Worm (Caenorhabditis elegans) whole organism, L2 larva: ENCODE results near the gene htp-1.

Experiments
- F13H6.1 ChIP-seq: sonication (generic microtip); optimal IDR thresholded peaks from 2 replicates; lab custom pipeline; 2016; ENCODE audit warnings: missing genetic modification characterization, missing compliant biosample characterization
- Y55F3AM.14 ChIP-seq: fragments of 200-800 bp; sonication (Bioruptor generic); optimal IDR thresholded peaks from 2 replicates; lab custom pipeline; 2018; ENCODE audit warnings: mild to moderate bottlenecking, missing genetic modification characterization, missing compliant biosample characterization
- ZK546.5 ChIP-seq: sonication (generic microtip); optimal IDR thresholded peaks from 2 replicates; lab custom pipeline; 2017; ENCODE audit warnings: missing biosample characterization, missing genetic modification characterization
- alr-1 ChIP-seq: fragments of 150-350 bp; optimal IDR thresholded peaks from 2 replicates; lab custom pipeline; 2014; ENCODE audit warnings: missing biosample characterization, missing genetic modification characterization
- ama-1 ChIP-seq: fragments of 150-350 bp; optimal IDR thresholded peaks from 2 replicates; lab custom pipeline; 2018; ENCODE audit warnings: inconsistent platforms
- blmp-1 ChIP-seq: sonication (generic microtip); optimal IDR thresholded peaks from 2 replicates; lab custom pipeline; 2017; ENCODE audit warnings: missing genetic modification characterization, mild to moderate bottlenecking, missing compliant biosample characterization, antibody characterized with exemption, moderate library complexity; ENCODE audit not compliant: insufficient read depth
- ceh-16 ChIP-seq: fragments of 150-350 bp; optimal IDR thresholded peaks from 2 replicates; lab custom pipeline; 2014; ENCODE audit warnings: missing biosample characterization, missing genetic modification characterization
- ceh-82 ChIP-seq: fragments of 150-350 bp; optimal IDR thresholded peaks from 2 replicates; lab custom pipeline; 2014; ENCODE audit warnings: missing biosample characterization, missing genetic modification characterization
- crh-2 ChIP-seq: sonication (generic microtip); optimal IDR thresholded peaks from 2 replicates; lab custom pipeline; 2017; ENCODE audit warnings: missing biosample characterization, missing genetic modification characterization
- dmd-4 ChIP-seq: sonication (generic microtip); optimal IDR thresholded peaks from 2 replicates; lab custom pipeline; 2017; ENCODE audit warnings: missing biosample characterization, missing genetic modification characterization
- elt-1 ChIP-seq: fragments of 150-350 bp; optimal IDR thresholded peaks from 2 replicates; lab custom pipeline; 2014; ENCODE audit warnings: missing biosample characterization, missing genetic modification characterization
- elt-3 ChIP-seq: sonication (generic microtip); optimal IDR thresholded peaks from 2 replicates; lab custom pipeline; 2017; ENCODE audit warnings: missing biosample characterization, missing genetic modification characterization
- fos-1 ChIP-seq: fragments of 150-350 bp; optimal IDR thresholded peaks from 2 replicates; lab custom pipeline; 2014; ENCODE audit warnings: missing biosample characterization, missing genetic modification characterization
- gmeb-1 ChIP-seq: fragments of 150-350 bp; optimal IDR thresholded peaks from 2 replicates; lab custom pipeline; 2014; ENCODE audit warnings: missing biosample characterization, missing genetic modification characterization
- lin-13 ChIP-seq: fragments of 150-350 bp; optimal IDR thresholded peaks from 2 replicates; lab custom pipeline; 2014; ENCODE audit warnings: missing biosample characterization, missing genetic modification reagents, missing genetic modification characterization
- lin-39 ChIP-seq: fragments of 150-350 bp; optimal IDR thresholded peaks from 2 replicates; lab custom pipeline; 2014; ENCODE audit warnings: missing biosample characterization, missing genetic modification reagents, missing genetic modification characterization
- lsy-2 ChIP-seq, 2 experiments: fragments of 150-350 bp in 1 of 2; sonication (generic microtip) in 1 of 2; optimal IDR thresholded peaks; 2 replicates each; lab custom pipeline; 2014 to 2017; ENCODE audit warnings: missing biosample characterization in 2 of 2, missing genetic modification characterization in 2 of 2
- mab-5 ChIP-seq: fragments of 150-350 bp; optimal IDR thresholded peaks from 2 replicates; lab custom pipeline; 2014; ENCODE audit warnings: missing biosample characterization, missing genetic modification characterization
- nhr-10 ChIP-seq: sonication (generic microtip); optimal IDR thresholded peaks from 2 replicates; lab custom pipeline; 2017; ENCODE audit warnings: missing biosample characterization, missing genetic modification characterization
- nhr-11 ChIP-seq: fragments of 150-350 bp; optimal IDR thresholded peaks from 2 replicates; lab custom pipeline; 2014; ENCODE audit warnings: missing biosample characterization, missing genetic modification characterization
- nhr-12 ChIP-seq: fragments of 150-350 bp; optimal IDR thresholded peaks from 2 replicates; lab custom pipeline; 2014; ENCODE audit warnings: missing biosample characterization, missing genetic modification characterization
- nhr-129 ChIP-seq: fragments of 150-350 bp; optimal IDR thresholded peaks from 2 replicates; lab custom pipeline; 2014; ENCODE audit warnings: missing biosample characterization, missing genetic modification characterization
- nhr-21 ChIP-seq: fragments of 150-350 bp; optimal IDR thresholded peaks from 2 replicates; lab custom pipeline; 2014; ENCODE audit warnings: missing biosample characterization, missing genetic modification characterization
- nhr-237 ChIP-seq: fragments of 150-350 bp; optimal IDR thresholded peaks from 2 replicates; lab custom pipeline; 2014; ENCODE audit warnings: missing biosample characterization, missing genetic modification characterization
- nhr-25 ChIP-seq: fragments of 150-350 bp; sonication (generic microtip); optimal IDR thresholded peaks from 3 replicates; lab custom pipeline; 2014; ENCODE audit warnings: missing biosample characterization, missing genetic modification characterization
- nhr-6 ChIP-seq: fragments of 150-350 bp; optimal IDR thresholded peaks from 2 replicates; lab custom pipeline; 2014; ENCODE audit warnings: missing biosample characterization, missing genetic modification characterization
- peb-1 ChIP-seq: fragments of 150-350 bp; optimal IDR thresholded peaks from 2 replicates; lab custom pipeline; 2014; ENCODE audit warnings: missing biosample characterization, missing genetic modification characterization
- skn-1 ChIP-seq: sonication (generic microtip); optimal IDR thresholded peaks from 2 replicates; lab custom pipeline; 2017; ENCODE audit warnings: missing biosample characterization, missing genetic modification characterization
- sma-3 ChIP-seq: sonication (generic microtip); optimal IDR thresholded peaks from 2 replicates; lab custom pipeline; 2016; ENCODE audit warnings: missing genetic modification reagents, missing genetic modification characterization, missing compliant biosample characterization
- sma-9 ChIP-seq, 2 experiments: fragments of 150-350 bp in 1 of 2; sonication (generic microtip) in 1 of 2; optimal IDR thresholded peaks; 2 replicates each; lab custom pipeline; 2014 to 2016; ENCODE audit warnings: missing genetic modification characterization in 2 of 2, mild to moderate bottlenecking in 1 of 2, missing biosample characterization in 1 of 2, missing compliant biosample characterization in 1 of 2, missing genetic modification reagents in 1 of 2, moderate library complexity in 1 of 2
- snpc-4 ChIP-seq: fragments of 150-350 bp; optimal IDR thresholded peaks from 2 replicates; lab custom pipeline; 2014; ENCODE audit warnings: missing biosample characterization, missing genetic modification characterization
- unc-55 ChIP-seq: fragments of 150-350 bp; sonication (generic microtip); optimal IDR thresholded peaks from 3 replicates; lab custom pipeline; 2014; ENCODE audit warnings: missing biosample characterization, missing genetic modification reagents, missing genetic modification characterization
- unc-62 ChIP-seq: fragments of 150-350 bp; optimal IDR thresholded peaks from 2 replicates; lab custom pipeline; 2014; ENCODE audit warnings: missing biosample characterization, missing genetic modification reagents, missing genetic modification characterization
- zag-1 ChIP-seq: fragments of 150-350 bp; optimal IDR thresholded peaks from 2 replicates; lab custom pipeline; 2014; ENCODE audit warnings: missing biosample characterization, missing genetic modification characterization
- ztf-11 ChIP-seq: sonication (generic microtip); optimal IDR thresholded peaks from 2 replicates; lab custom pipeline; 2017; ENCODE audit warnings: missing biosample characterization, missing genetic modification characterization

The htp-1 gene

DNA sequence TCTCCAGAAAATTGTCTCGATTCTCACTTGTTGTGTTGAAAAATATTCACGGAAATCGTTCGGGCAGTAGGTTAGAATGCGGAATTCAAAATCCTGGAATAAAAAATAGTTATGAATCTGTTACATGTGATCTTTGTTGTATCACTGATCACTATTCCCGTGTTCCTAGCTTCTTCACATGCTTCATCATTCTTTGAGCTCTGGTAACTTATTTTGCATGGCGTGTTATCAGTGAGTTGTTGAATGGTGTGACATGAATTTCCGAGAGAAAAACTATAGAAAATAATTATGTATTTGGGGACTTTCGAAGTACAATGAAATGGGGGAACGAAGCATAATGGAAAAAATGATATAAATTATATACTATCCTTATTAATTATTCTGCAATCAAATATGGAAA lies 2.2 kb upstream of the htp-1 start:
- TF ChIP-seq sma-9 (GFP tag; optimal IDR thresholded peaks at IDR 0.05; lab: Kevin White, UChicago), result peak; percentile 16
- no peak for TF ChIP-seq sma-9 (tag; optimal IDR thresholded peaks at IDR 0.05; lab: Kevin White, UChicago)
- TF ChIP-seq alr-1, result no peak
- TF ChIP-seq gmeb-1, result peak; percentile 40
- no peak for TF ChIP-seq mab-5 (tag; lab: Kevin White, UChicago)
- TF ChIP-seq ztf-11 (tag; lab: Kevin White, UChicago), result no peak
- TF ChIP-seq nhr-11 (tag; lab: Kevin White, UChicago), result no peak
- peak; percentile 19 for TF ChIP-seq fos-1 (tag; lab: Kevin White, UChicago)
- TF ChIP-seq zag-1 (tag; lab: Kevin White, UChicago), result no peak

- TF ChIP-seq peb-1 (tag; lab: Kevin White, UChicago), result no peak
- no peak for TF ChIP-seq nhr-12 (tag; lab: Kevin White, UChicago)
- no peak for TF ChIP-seq unc-62
- TF ChIP-seq zag-1 (tag; lab: Kevin White, UChicago), result no peak
- peak; percentile 13 for TF ChIP-seq nhr-25 (tag; lab: Kevin White, UChicago)
- no peak for TF ChIP-seq Y55F3AM.14 (GFP tag; lab: Kevin White, UChicago)
These were observed 1.4 kb downstream of the htp-1 start for ce11 chrIV:5389951-5390350.

DNA sequence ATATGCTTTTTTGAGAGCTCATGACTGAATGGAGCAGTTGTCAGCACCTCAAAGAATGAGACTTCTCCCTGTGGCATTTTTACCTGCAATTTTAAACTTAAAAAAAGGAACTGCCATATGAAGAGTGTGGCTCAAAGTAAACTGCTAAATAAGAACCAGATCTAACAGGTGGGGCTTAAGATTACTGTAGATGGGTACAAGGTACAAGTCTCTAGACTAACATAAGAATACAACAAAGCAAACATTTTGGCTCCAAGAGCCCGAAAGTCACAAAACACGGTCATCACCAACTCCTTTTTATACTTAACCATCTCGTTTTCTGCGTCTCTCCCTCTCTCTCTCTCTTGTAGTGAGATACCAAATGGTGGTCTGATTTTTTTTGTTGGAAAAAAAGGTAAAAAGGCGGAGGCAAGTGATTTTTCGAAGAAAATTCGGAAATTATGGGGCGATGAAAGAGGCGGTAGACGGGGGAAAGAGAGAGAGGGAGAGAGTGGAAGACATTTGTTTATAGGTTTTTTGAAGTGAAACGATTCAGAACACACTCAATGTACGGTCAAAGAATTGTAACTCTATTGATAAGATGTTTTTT lies 2.8 kb downstream of the htp-1 start, which contains the start of gene elo-6:
Gene elo-6 (minus strand): TSS at position 83 of the 589 bp plus-strand sequence.
- peak; percentile 29 for TF ChIP-seq crh-2
- TF ChIP-seq elt-1 (tag; lab: Kevin White, UChicago), result no peak
- TF ChIP-seq zag-1 (tag; lab: Kevin White, UChicago), result no peak
- no peak for TF ChIP-seq unc-62
- peak; percentile 57 for TF ChIP-seq fos-1 (tag; lab: Kevin White, UChicago)
- no peak for TF ChIP-seq ceh-16 (tag; lab: Kevin White, UChicago)
- no peak for TF ChIP-seq nhr-6 (tag; lab: Kevin White, UChicago)
- no peak for TF ChIP-seq nhr-11 (tag; lab: Kevin White, UChicago)
- TF ChIP-seq unc-55 (GFP tag; lab: Kevin White, UChicago), result no peak
- TF ChIP-seq ama-1, result peak; percentile 35
- no peak for TF ChIP-seq nhr-21
- TF ChIP-seq sma-3, result peak; percentile 7
- no peak for TF ChIP-seq lin-39
- no peak for TF ChIP-seq ceh-82 (tag; lab: Kevin White, UChicago)
- TF ChIP-seq lin-13 (GFP tag; lab: Kevin White, UChicago), result peak; percentile 1
- TF ChIP-seq dmd-4 (tag; lab: Kevin White, UChicago), result no peak
- peak; percentile 31 for TF ChIP-seq F13H6.1
- no peak for TF ChIP-seq lsy-2 (tag; optimal IDR thresholded peaks at IDR 0.05; lab: Kevin White, UChicago)
- TF ChIP-seq snpc-4 (tag; lab: Kevin White, UChicago), result no peak
- TF ChIP-seq nhr-129 (tag; lab: Kevin White, UChicago), result peak; percentile 54
- no peak for TF ChIP-seq skn-1 (tag; lab: Kevin White, UChicago)
- no peak for TF ChIP-seq gmeb-1
- no peak for TF ChIP-seq nhr-25 (tag; lab: Kevin White, UChicago)
- TF ChIP-seq, all 48 proteins: peak for 7

DNA sequence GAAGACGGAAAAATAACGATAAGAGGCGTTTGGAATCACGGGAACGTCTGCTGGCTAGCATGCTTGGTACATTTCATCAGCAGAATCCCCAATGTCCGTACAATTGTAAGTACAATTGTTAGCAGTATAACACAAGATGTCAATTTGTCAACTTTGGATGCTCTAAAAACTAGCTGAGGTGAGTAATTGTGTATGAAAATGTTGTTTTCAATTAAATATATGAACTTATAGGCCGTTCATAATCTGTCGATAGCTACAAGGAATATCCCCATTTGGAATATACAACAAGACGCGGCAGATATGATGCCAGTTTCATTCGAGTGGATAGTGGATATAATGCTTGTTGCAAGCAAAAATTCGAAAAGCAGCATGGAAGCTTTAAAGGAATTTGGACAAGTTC lies 6.3 kb downstream of the htp-1 start, which contains the start of gene F41H10.12:
Gene F41H10.12 (plus strand): TSS at position 301 of the 400 bp plus-strand sequence.
- no peak for TF ChIP-seq blmp-1 (tag; lab: Kevin White, UChicago)
- no peak for TF ChIP-seq ZK546.5 (tag; lab: Kevin White, UChicago)
- no peak for TF ChIP-seq skn-1 (tag; lab: Kevin White, UChicago)
- no peak for TF ChIP-seq nhr-10
- no peak for TF ChIP-seq ztf-11 (tag; lab: Kevin White, UChicago)
- TF ChIP-seq lin-13 (GFP tag; lab: Kevin White, UChicago), result no peak
- no peak for TF ChIP-seq nhr-129 (tag; lab: Kevin White, UChicago)
- TF ChIP-seq F13H6.1, result no peak
- TF ChIP-seq sma-9 (GFP tag; optimal IDR thresholded peaks at IDR 0.05; lab: Kevin White, UChicago), result no peak
- TF ChIP-seq sma-9 (tag; optimal IDR thresholded peaks at IDR 0.05; lab: Kevin White, UChicago), result no peak
- no peak for TF ChIP-seq nhr-11 (tag; lab: Kevin White, UChicago)
- no peak for TF ChIP-seq elt-3 (tag; lab: Kevin White, UChicago)
- no peak for TF ChIP-seq nhr-25 (tag; lab: Kevin White, UChicago)
- no peak for TF ChIP-seq alr-1
- TF ChIP-seq elt-1 (tag; lab: Kevin White, UChicago), result no peak
- no peak for TF ChIP-seq nhr-237 (tag; lab: Kevin White, UChicago)
